Worm (Caenorhabditis elegans): ENCODE results near the gene F28G4.2.

Gene F28G4.2

DNA sequence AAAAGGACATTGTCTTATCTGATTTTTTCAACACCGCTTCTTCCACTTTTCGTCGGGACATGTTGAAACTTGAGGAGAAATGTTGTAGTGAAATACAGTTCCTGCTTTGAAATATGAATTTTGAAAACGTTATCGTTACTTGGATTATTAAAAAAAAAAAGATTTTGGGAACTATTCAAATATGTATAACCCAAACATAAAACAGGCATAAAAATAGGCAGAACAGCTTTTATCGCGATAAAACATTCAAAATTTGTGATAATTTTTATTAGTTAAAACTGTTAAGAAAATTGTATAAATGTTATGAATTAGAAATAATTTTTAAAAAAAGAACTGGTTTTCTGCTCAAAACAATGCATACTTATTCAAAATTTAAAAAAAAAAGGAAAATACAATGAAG, 25.7 kb downstream of the F28G4.2 start, which contains the start of gene bgnt-1.3:
Gene bgnt-1.3 (minus strand): TSS at position 101 of the 400 bp plus-strand sequence.
- no peak for TF ChIP-seq jun-1 (tag; optimal IDR thresholded peaks at IDR 0.05)
- TF ChIP-seq ceh-28 (tag; optimal IDR thresholded peaks at IDR 0.05) = no peak
- TF ChIP-seq nhr-76 (tag; optimal IDR thresholded peaks at IDR 0.05) = no peak
- TF ChIP-seq unc-62 (GFP tag; optimal IDR thresholded peaks at IDR 0.05) = no peak
- TF ChIP-seq unc-39 (tag; optimal IDR thresholded peaks at IDR 0.05) = no peak
- TF ChIP-seq hmg-11 (tag; optimal IDR thresholded peaks at IDR 0.05) = no peak
- TF ChIP-seq ceh-82 (tag; optimal IDR thresholded peaks at IDR 0.05) = no peak
- TF ChIP-seq tbx-2 (tag; optimal IDR thresholded peaks at IDR 0.05) = no peak
- TF ChIP-seq R02D3.7 (tag; optimal IDR thresholded peaks at IDR 0.05) = no peak
- no peak for TF ChIP-seq elt-2 (tag; optimal IDR thresholded peaks at IDR 0.05)
- no peak for TF ChIP-seq lin-15B (tag; optimal IDR thresholded peaks at IDR 0.05)
- TF ChIP-seq eor-1 (tag; optimal IDR thresholded peaks at IDR 0.05) = no peak
- no peak for TF ChIP-seq ztf-4 (tag; optimal IDR thresholded peaks at IDR 0.05)
- TF ChIP-seq ceh-9 (tag; optimal IDR thresholded peaks at IDR 0.05) = no peak
- no peak for TF ChIP-seq nfya-1 (tag; optimal IDR thresholded peaks at IDR 0.05; ENCODE audit: insufficient read depth)
- no peak for TF ChIP-seq mdl-1 (tag; optimal IDR thresholded peaks at IDR 0.05)
- TF ChIP-seq mml-1 (tag; optimal IDR thresholded peaks at IDR 0.05) = no peak
- TF ChIP-seq lin-39 (tag; optimal IDR thresholded peaks at IDR 0.05) = no peak

DNA sequence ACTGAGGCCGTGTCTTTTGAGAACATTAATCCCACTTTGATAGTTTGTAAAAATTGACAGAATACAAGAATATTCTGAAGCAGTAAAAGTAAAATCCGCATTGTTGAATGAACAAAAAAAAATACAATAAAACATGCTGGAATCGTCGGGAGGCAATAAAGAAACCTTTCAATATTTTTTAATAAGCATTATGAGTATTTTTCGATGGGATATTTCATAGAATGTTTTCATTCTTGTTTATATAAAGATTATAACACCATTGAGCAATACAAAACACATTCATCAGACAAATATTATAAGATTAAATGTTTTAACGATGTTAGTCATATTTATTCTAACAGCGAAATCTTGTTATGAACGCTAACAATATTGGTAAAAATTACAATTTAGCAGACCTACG, 28.4 kb downstream of the F28G4.2 start, which contains the start of gene gcy-20:
Gene gcy-20 (minus strand): TSS at position 101 of the 400 bp plus-strand sequence.
- TF ChIP-seq snpc-4 (tag; optimal IDR thresholded peaks at IDR 0.05) (no peak), nhr-77 (tag; optimal IDR thresholded peaks at IDR 0.05) (no peak), lsy-12 (tag; optimal IDR thresholded peaks at IDR 0.05) (no peak), unc-39 (tag; optimal IDR thresholded peaks at IDR 0.05) (no peak), jun-1 (tag; optimal IDR thresholded peaks at IDR 0.05) (no peak), ceh-16 (tag; optimal IDR thresholded peaks at IDR 0.05) (no peak), nhr-67 (tag; optimal IDR thresholded peaks at IDR 0.05) (no peak), fkh-10 (GFP tag; optimal IDR thresholded peaks at IDR 0.05) (no peak)

DNA sequence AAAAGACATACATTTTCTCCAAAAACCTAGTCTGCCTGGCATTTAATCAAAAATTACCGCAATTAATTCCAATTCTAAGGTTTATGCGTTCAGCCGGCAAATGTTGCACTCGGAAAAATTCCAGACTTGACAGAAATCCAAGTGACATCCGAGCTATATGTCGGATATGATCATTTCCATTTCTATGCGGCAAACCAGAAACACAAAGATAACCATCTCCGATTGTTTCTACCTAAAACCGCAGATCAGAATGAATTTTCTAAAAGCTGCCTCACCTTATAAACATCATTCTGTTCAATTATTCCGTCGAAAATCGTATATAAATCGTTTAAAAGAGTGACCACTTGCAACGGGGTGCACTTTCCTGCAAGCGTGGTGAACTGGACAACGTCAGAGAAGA, 33.0 kb downstream of the F28G4.2 start:
- TF ChIP-seq ama-1 (optimal IDR thresholded peaks at IDR 0.05) = no peak
- no peak for TF ChIP-seq sea-2 (GFP tag; optimal IDR thresholded peaks at IDR 0.05)
- no peak for TF ChIP-seq ztf-11 (tag; optimal IDR thresholded peaks at IDR 0.05)

DNA sequence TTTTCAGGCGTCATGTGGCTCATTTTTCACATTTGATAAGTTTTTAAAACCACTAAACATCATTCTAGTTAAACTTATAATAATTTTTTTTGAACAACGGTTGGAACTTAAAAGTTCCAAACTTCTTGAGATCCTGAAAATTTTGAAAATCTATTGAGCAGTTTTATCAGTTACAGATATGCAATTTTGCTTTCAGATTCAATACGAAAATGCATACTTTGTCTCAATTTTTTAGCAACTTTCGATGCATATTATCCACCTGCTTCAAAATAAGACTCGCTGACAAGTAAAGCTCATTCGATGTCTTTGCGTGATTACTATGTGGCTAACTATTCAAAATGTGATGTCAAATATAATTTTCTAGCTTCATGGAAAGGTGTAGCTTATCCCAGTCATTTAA, 35.5 kb downstream of the F28G4.2 start, which contains the start of gene srh-95:
Gene srh-95 (plus strand): TSS at position 301 of the 400 bp plus-strand sequence.
- TF ChIP-seq eor-1 (tag; optimal IDR thresholded peaks at IDR 0.05) = no peak
- no peak for TF ChIP-seq nhr-67 (tag; optimal IDR thresholded peaks at IDR 0.05)
- no peak for TF ChIP-seq elt-3 (tag; optimal IDR thresholded peaks at IDR 0.05)
- TF ChIP-seq jun-1 (tag; optimal IDR thresholded peaks at IDR 0.05) = no peak
- TF ChIP-seq nhr-237 (tag; optimal IDR thresholded peaks at IDR 0.05) = no peak
- TF ChIP-seq egl-27 (tag; optimal IDR thresholded peaks at IDR 0.05) = no peak
- no peak for TF ChIP-seq fkh-2 (tag; optimal IDR thresholded peaks at IDR 0.05)
- no peak for TF ChIP-seq unc-39 (tag; optimal IDR thresholded peaks at IDR 0.05)
- TF ChIP-seq mdl-1 (tag; optimal IDR thresholded peaks at IDR 0.05) = no peak
- TF ChIP-seq tbx-2 (tag; optimal IDR thresholded peaks at IDR 0.05) = no peak
- no peak for TF ChIP-seq ceh-16 (tag; optimal IDR thresholded peaks at IDR 0.05)
- TF ChIP-seq hmg-11 (tag; optimal IDR thresholded peaks at IDR 0.05) = no peak
- TF ChIP-seq zag-1 (tag; optimal IDR thresholded peaks at IDR 0.05) = no peak
- TF ChIP-seq egl-5 (tag; optimal IDR thresholded peaks at IDR 0.05) = no peak
- TF ChIP-seq ceh-28 (tag; optimal IDR thresholded peaks at IDR 0.05) = no peak
- no peak for TF ChIP-seq aly-2 (tag; optimal IDR thresholded peaks at IDR 0.05)
- TF ChIP-seq elt-1 (tag; optimal IDR thresholded peaks at IDR 0.05) = no peak
- TF ChIP-seq unc-62 (GFP tag; optimal IDR thresholded peaks at IDR 0.05) = no peak
- TF ChIP-seq nhr-43 (tag; optimal IDR thresholded peaks at IDR 0.05; ENCODE audit: poor library complexity, severe bottlenecking) = no peak

DNA sequence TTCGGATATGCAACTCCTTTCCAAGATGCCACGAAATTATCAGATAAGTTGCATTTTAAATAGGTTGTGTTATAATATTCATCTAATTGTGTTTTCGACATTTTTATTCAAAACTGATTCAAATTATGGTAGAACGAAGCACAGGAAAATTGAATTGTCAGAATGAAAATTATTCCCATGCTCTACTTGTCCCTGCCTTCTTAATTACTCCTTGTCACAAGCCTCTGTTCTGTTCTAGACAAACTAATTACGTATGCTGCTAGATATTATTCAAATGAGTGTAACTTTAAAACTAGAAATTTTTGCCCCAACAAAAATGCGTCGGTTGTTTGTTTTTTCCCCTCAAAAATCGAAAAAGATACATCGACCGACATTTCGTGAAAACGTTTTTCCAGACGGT, 38.0 kb downstream of the F28G4.2 start, which contains the start of gene srh-104:
Gene srh-104 (minus strand): TSS at position 101 of the 400 bp plus-strand sequence.
- no peak for TF ChIP-seq aly-2 (tag; optimal IDR thresholded peaks at IDR 0.05)
- no peak for TF ChIP-seq pha-4 (tag; optimal IDR thresholded peaks at IDR 0.05)
- no peak for TF ChIP-seq ceh-28 (tag; optimal IDR thresholded peaks at IDR 0.05)
- no peak for TF ChIP-seq elt-3 (tag; optimal IDR thresholded peaks at IDR 0.05)
- no peak for TF ChIP-seq elt-2 (tag; optimal IDR thresholded peaks at IDR 0.05)
- TF ChIP-seq eor-1 (tag; optimal IDR thresholded peaks at IDR 0.05) = no peak
- no peak for TF ChIP-seq daf-12 (tag; optimal IDR thresholded peaks at IDR 0.05)
- TF ChIP-seq hmg-11 (tag; optimal IDR thresholded peaks at IDR 0.05) = no peak
- TF ChIP-seq ama-1 (optimal IDR thresholded peaks at IDR 0.05) = no peak
- no peak for TF ChIP-seq egl-5 (tag; optimal IDR thresholded peaks at IDR 0.05)
- no peak for TF ChIP-seq ceh-9 (tag; optimal IDR thresholded peaks at IDR 0.05)
- no peak for TF ChIP-seq egl-27 (tag; optimal IDR thresholded peaks at IDR 0.05)
- no peak for TF ChIP-seq ceh-16 (tag; optimal IDR thresholded peaks at IDR 0.05)
- TF ChIP-seq sea-2 (GFP tag; optimal IDR thresholded peaks at IDR 0.05) = no peak
- no peak for TF ChIP-seq nhr-43 (tag; optimal IDR thresholded peaks at IDR 0.05; ENCODE audit: poor library complexity, severe bottlenecking)
- no peak for TF ChIP-seq nhr-12 (tag; optimal IDR thresholded peaks at IDR 0.05)
- TF ChIP-seq lsy-12 (tag; optimal IDR thresholded peaks at IDR 0.05) = no peak
- no peak for TF ChIP-seq nhr-67 (tag; optimal IDR thresholded peaks at IDR 0.05)
